Fruit fly (Drosophila melanogaster): Measurements from ENCODE around the gene MICU1.
A peak's percentile ranks its signal among the peaks of the same experiment; 100 is the strongest.

dm6 chr2L:7181978-7182392 is at the start of gene MICU1:
- TF ChIP-seq woc (GFP tag; optimal IDR thresholded peaks at IDR 0.05) (no peak), Myc (optimal IDR thresholded peaks at IDR 0.05) (no peak), Abd-B (GFP tag; optimal IDR thresholded peaks at IDR 0.05) (no peak), brk (GFP tag; optimal IDR thresholded peaks at IDR 0.05) (no peak), CrebA (GFP tag; optimal IDR thresholded peaks at IDR 0.05; ENCODE audit: borderline replicate concordance) (peak; percentile 18), dl (GFP tag; optimal IDR thresholded peaks at IDR 0.05; ENCODE audit: insufficient read depth in 1 of 2, partially characterized antibody in 2 of 2) (no peak), br (GFP tag; optimal IDR thresholded peaks at IDR 0.05) (no peak), foxo (GFP tag; optimal IDR thresholded peaks at IDR 0.05) (no peak), dsf (GFP tag; optimal IDR thresholded peaks at IDR 0.05; ENCODE audit: borderline replicate concordance) (no peak)
